Worm (Caenorhabditis elegans) whole organism, L1 larva: ENCODE measurements around the gene clec-22.

ENCODE experiments used
- F16B12.6 ChIP-seq: fragments of 150-350 bp; optimal IDR thresholded peaks from 2 replicates; lab custom pipeline; 2014; ENCODE audit warnings: missing biosample characterization, missing genetic modification characterization
- alr-1 ChIP-seq: fragments of 200-800 bp; sonication (Bioruptor generic); optimal IDR thresholded peaks from 2 replicates; lab custom pipeline; 2018; ENCODE audit warnings: borderline replicate concordance, mild to moderate bottlenecking, missing genetic modification characterization, missing compliant biosample characterization
- ama-1 ChIP-seq: fragments of 150-350 bp; optimal IDR thresholded peaks from 2 replicates; lab custom pipeline; 2014
- ceh-88 ChIP-seq: fragments of 200-800 bp; sonication (Bioruptor generic); IDR thresholded peaks from 2 replicates; pipeline ENCODE4 v1.3.6; 2022; ENCODE audit warnings: missing genetic modification characterization, missing compliant biosample characterization
- ces-1 ChIP-seq: fragments of 150-350 bp; optimal IDR thresholded peaks from 2 replicates; lab custom pipeline; 2014; ENCODE audit warnings: missing biosample characterization, missing genetic modification reagents, missing genetic modification characterization
- efl-1 ChIP-seq, 4 experiments: fragments of 150-350 bp; optimal IDR thresholded peaks in 3 of 4; peaks in 1 of 4; 1 replicate in 1 of 4; 2 replicates in 3 of 4; lab custom pipeline; 2014; ENCODE audit warnings: missing biosample characterization in 2 of 4, missing genetic modification characterization in 2 of 4, missing genetic modification reagents in 2 of 4
- egl-13 ChIP-seq: sonication (generic microtip); optimal IDR thresholded peaks from 2 replicates; lab custom pipeline; 2016; ENCODE audit warnings: missing genotype, missing genetic modification reagents, missing genetic modification characterization, missing compliant biosample characterization
- egl-27 ChIP-seq, 2 experiments: fragments of 150-350 bp in 1 of 2; sonication (generic microtip); optimal IDR thresholded peaks; 3 replicates each; lab custom pipeline; 2017 to 2018; ENCODE audit warnings: missing biosample characterization in 2 of 2, missing genetic modification characterization in 2 of 2, missing genetic modification reagents in 2 of 2
- elt-2 ChIP-seq: sonication (generic microtip); optimal IDR thresholded peaks from 2 replicates; lab custom pipeline; 2016; ENCODE audit warnings: missing genetic modification characterization, mild to moderate bottlenecking, inconsistent platforms, missing compliant biosample characterization, missing genetic modification reagents
- ets-5 ChIP-seq: fragments of 200-800 bp; sonication (Bioruptor generic); IDR thresholded peaks from 2 replicates; pipeline ENCODE4 v1.3.6; 2022; ENCODE audit warnings: missing genetic modification characterization, missing compliant biosample characterization
- fkh-4 ChIP-seq: sonication (generic microtip); optimal IDR thresholded peaks from 2 replicates; lab custom pipeline; 2016; ENCODE audit warnings: missing compliant biosample characterization, missing genetic modification characterization, borderline replicate concordance
- hlh-4 ChIP-seq: sonication (generic microtip); optimal IDR thresholded peaks from 2 replicates; lab custom pipeline; 2016; ENCODE audit warnings: mild to moderate bottlenecking, missing genetic modification characterization, missing compliant biosample characterization
- hpl-2 ChIP-seq: fragments of 150-350 bp; optimal IDR thresholded peaks from 2 replicates; lab custom pipeline; 2014; ENCODE audit warnings: missing biosample characterization, missing genetic modification reagents, missing genetic modification characterization
- irx-1 ChIP-seq: sonication (generic microtip); optimal IDR thresholded peaks from 2 replicates; lab custom pipeline; 2016; ENCODE audit warnings: missing genetic modification characterization, missing compliant biosample characterization
- isw-1 ChIP-seq: fragments of 200-800 bp; sonication (Bioruptor generic); IDR thresholded peaks from 2 replicates; pipeline ENCODE4 v1.3.6; 2022; ENCODE audit warnings: missing genetic modification characterization, missing compliant biosample characterization
- jun-1 ChIP-seq: fragments of 150-350 bp; optimal IDR thresholded peaks from 2 replicates; lab custom pipeline; 2014; ENCODE audit warnings: missing biosample characterization, missing genetic modification reagents, missing genetic modification characterization
- lin-39 ChIP-seq: fragments of 150-350 bp; optimal IDR thresholded peaks from 2 replicates; lab custom pipeline; 2014; ENCODE audit warnings: missing biosample characterization, missing genetic modification reagents, missing genetic modification characterization
- mef-2 ChIP-seq: fragments of 150-350 bp; optimal IDR thresholded peaks from 2 replicates; lab custom pipeline; 2014; ENCODE audit warnings: missing biosample characterization, missing genetic modification characterization
- nhr-19 ChIP-seq: fragments of 200-800 bp; sonication (Bioruptor generic); conservative IDR thresholded peaks from 2 replicates; pipeline ENCODE4 v1.3.6; 2022; ENCODE audit warnings: missing genetic modification characterization, missing compliant biosample characterization
- nhr-20 ChIP-seq: sonication (generic microtip); optimal IDR thresholded peaks from 2 replicates; lab custom pipeline; 2016; ENCODE audit warnings: mild to moderate bottlenecking, missing genetic modification characterization, missing compliant biosample characterization
- nhr-28 ChIP-seq: fragments of 150-350 bp; optimal IDR thresholded peaks from 2 replicates; lab custom pipeline; 2014; ENCODE audit warnings: missing biosample characterization, missing genetic modification characterization
- nhr-71 ChIP-seq: sonication (generic microtip); optimal IDR thresholded peaks from 2 replicates; lab custom pipeline; 2016; ENCODE audit warnings: mild to moderate bottlenecking, missing genetic modification characterization, moderate library complexity, missing compliant biosample characterization
- nhr-77 ChIP-seq: fragments of 150-350 bp; optimal IDR thresholded peaks from 2 replicates; lab custom pipeline; 2014; ENCODE audit warnings: missing biosample characterization, missing genetic modification characterization
- nhr-85 ChIP-seq: sonication (generic microtip); peaks from one replicate; lab custom pipeline; 2016; ENCODE audit warnings: missing genetic modification characterization, inconsistent platforms, missing compliant biosample characterization
- nhr-90 ChIP-seq: sonication (generic microtip); optimal IDR thresholded peaks from 2 replicates; lab custom pipeline; 2016; ENCODE audit warnings: mild to moderate bottlenecking, missing genetic modification characterization, missing compliant biosample characterization; ENCODE audit not compliant: poor library complexity
- pag-3 ChIP-seq: sonication (generic microtip); optimal IDR thresholded peaks from 2 replicates; lab custom pipeline; 2017; ENCODE audit warnings: missing genetic modification characterization, mild to moderate bottlenecking, missing compliant biosample characterization, antibody characterized with exemption, borderline replicate concordance; ENCODE audit not compliant: insufficient read depth
- pqm-1 ChIP-seq: sonication (generic microtip); optimal IDR thresholded peaks from 3 replicates; lab custom pipeline; 2017; ENCODE audit warnings: missing biosample characterization, missing genetic modification characterization
- snpc-4 ChIP-seq: fragments of 150-350 bp; optimal IDR thresholded peaks from 2 replicates; lab custom pipeline; 2014; ENCODE audit warnings: missing biosample characterization, missing genetic modification characterization
- snu-23 ChIP-seq: sonication (generic microtip); optimal IDR thresholded peaks from 2 replicates; lab custom pipeline; 2016; ENCODE audit warnings: missing genetic modification characterization, missing compliant biosample characterization
- sox-4 ChIP-seq: sonication (generic microtip); optimal IDR thresholded peaks from 2 replicates; lab custom pipeline; 2016; ENCODE audit warnings: missing genetic modification characterization, missing compliant biosample characterization
- sptf-1 ChIP-seq: fragments of 150-350 bp; optimal IDR thresholded peaks from 2 replicates; lab custom pipeline; 2014; ENCODE audit warnings: missing biosample characterization, missing genetic modification characterization
- sup-37 ChIP-seq: fragments of 200-800 bp; sonication (Bioruptor generic); optimal IDR thresholded peaks from 2 replicates; lab custom pipeline; 2018; ENCODE audit warnings: mild to moderate bottlenecking, missing genetic modification characterization, missing compliant biosample characterization
- unc-86 ChIP-seq: sonication (generic microtip); optimal IDR thresholded peaks from 2 replicates; lab custom pipeline; 2016; ENCODE audit warnings: missing genetic modification characterization, missing compliant biosample characterization
- unc-98 ChIP-seq: fragments of 200-800 bp; sonication (Bioruptor generic); IDR thresholded peaks from 2 replicates; pipeline ENCODE4 v1.3.6; 2022; ENCODE audit warnings: missing genetic modification characterization, missing compliant biosample characterization
- xbp-1 ChIP-seq: sonication (generic microtip); optimal IDR thresholded peaks from 2 replicates; lab custom pipeline; 2016; ENCODE audit warnings: missing genetic modification characterization, missing compliant biosample characterization
- zip-4 ChIP-seq: fragments of 200-800 bp; sonication (Bioruptor generic); optimal IDR thresholded peaks from 2 replicates; lab custom pipeline; 2018; ENCODE audit warnings: mild to moderate bottlenecking, missing genetic modification characterization, moderate library complexity, missing compliant biosample characterization
- ztf-4 ChIP-seq: fragments of 150-350 bp; optimal IDR thresholded peaks from 2 replicates; lab custom pipeline; 2014; ENCODE audit warnings: missing biosample characterization, missing genetic modification characterization

clec-22 gene

DNA sequence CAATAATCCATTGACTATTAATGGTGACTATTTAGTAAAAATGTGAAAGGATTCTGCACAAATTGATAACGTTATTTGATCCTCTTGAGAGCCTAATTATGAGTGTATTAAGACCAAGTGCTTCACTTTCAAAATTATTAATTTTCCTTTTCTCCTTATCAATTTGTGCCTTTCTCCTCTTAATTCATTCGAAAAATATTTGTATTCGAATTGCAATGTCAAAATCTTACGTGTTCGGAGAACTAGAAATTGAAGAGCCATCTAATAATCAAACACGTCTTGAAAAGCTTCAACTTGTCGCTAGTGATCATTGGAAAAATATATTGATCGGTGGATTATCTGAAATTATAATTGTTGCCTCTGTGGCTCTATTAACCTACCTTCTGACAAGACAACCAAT lies 9.7 kb upstream of the clec-22 start, which contains the start of the genes clec-36 and clec-26:
clec-36 (minus strand) TSS at position 101 of the 400 bp plus-strand sequence.
clec-26 (plus strand) TSS at position 114 of the 400 bp plus-strand sequence.
- TF ChIP-seq mef-2 (tag; lab: Kevin White, UChicago): no peak
- no peak for TF ChIP-seq ama-1 (lab: Kevin White, UChicago)
- TF ChIP-seq nhr-90 (tag; lab: Kevin White, UChicago): no peak
- peak; percentile 44 for TF ChIP-seq elt-2 (tag; lab: Kevin White, UChicago)

DNA sequence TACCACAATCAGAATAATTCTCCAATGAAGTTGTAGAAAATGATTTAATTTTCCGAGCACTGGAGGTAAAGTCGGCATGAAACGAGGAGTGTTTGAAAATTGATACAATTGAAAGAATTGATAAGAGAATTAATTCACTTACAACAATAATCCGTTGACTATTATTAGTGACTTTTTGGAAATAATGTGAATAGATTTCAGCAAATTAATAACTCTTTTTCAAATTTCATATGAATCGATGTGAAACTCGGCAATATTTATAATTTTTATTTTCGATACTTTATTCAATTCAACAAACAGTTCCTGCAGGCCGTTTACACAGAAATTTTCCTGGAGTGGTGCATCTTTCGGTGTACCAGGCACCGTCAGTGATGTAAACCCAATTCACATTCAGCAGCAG lies 6.2 kb upstream of the clec-22 start, which contains the start of gene clec-37:
clec-37 (minus strand) TSS at position 101 of the 400 bp plus-strand sequence.
- TF ChIP-seq efl-1 (optimal IDR thresholded peaks at IDR 0.05; lab: Kevin White, UChicago): no peak
- TF ChIP-seq efl-1 (GFP tag; optimal IDR thresholded peaks at IDR 0.05 in 1 of 2; lab: Kevin White, UChicago): no peak
- no peak for TF ChIP-seq fkh-4
- no peak for TF ChIP-seq sptf-1
- TF ChIP-seq nhr-19: no peak
- TF ChIP-seq pag-3 (tag; lab: Kevin White, UChicago): no peak
- no peak for TF ChIP-seq pqm-1 (tag; lab: Kevin White, UChicago)
- no peak for TF ChIP-seq ces-1 (GFP tag; lab: Kevin White, UChicago)
- no peak for TF ChIP-seq sox-4 (tag; lab: Kevin White, UChicago)
- TF ChIP-seq ets-5: no peak
- TF ChIP-seq unc-86 (tag; lab: Kevin White, UChicago): no peak
- no peak for TF ChIP-seq F16B12.6 (tag; lab: Kevin White, UChicago)
- TF ChIP-seq nhr-85 (tag; lab: Kevin White, UChicago): no peak
- TF ChIP-seq, all 84 proteins: peak for 0

DNA sequence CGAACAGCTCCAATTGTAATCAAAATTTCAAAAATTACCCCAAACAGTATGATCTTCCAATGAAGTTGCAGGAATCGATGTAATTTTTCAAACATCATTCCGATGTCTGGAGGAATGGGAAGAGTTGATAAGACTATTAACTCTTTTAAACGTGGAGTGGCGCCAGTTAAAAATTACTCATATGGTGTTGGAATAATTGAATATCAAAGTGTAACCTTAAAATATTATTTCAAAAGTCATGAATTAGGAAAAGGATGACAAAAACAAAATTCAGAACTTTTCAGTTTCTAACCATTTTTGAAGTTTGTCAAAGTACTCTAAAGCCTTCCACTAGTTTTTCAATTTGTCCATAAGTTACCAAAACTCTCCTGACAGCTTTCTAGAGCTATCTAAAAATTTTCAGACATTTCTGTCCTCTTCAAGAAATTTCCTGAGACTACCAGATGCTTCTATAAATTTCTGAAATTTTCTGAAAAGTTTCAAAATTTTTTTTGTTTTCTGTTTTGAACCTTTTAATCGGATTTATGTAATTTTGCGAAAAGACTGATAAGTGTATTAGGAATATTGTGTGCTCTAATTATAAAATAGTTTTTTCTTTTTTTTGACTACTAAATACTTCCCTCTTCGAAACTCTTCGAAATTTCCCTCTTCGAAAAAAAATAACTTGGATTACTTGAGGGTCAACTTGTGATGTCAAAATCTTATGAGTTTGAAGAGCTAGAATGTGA lies 4.1 kb upstream of the clec-22 start, which contains the start of the genes clec-35 and clec-27:
clec-35 (minus strand) TSS at position 101 of the 728 bp plus-strand sequence.
clec-27 (plus strand) TSS at position 678 of the 728 bp plus-strand sequence.
- TF ChIP-seq ztf-4 (tag; lab: Kevin White, UChicago): no peak
- TF ChIP-seq xbp-1: no peak
- TF ChIP-seq irx-1 (tag; lab: Kevin White, UChicago): no peak
- no peak for TF ChIP-seq sup-37 (GFP tag; lab: Kevin White, UChicago)
- no peak for TF ChIP-seq egl-27 (tag; optimal IDR thresholded peaks at IDR 0.05; lab: Kevin White, UChicago)
- no peak for TF ChIP-seq alr-1 (tag; lab: Kevin White, UChicago)
- TF ChIP-seq fkh-4: no peak

DNA sequence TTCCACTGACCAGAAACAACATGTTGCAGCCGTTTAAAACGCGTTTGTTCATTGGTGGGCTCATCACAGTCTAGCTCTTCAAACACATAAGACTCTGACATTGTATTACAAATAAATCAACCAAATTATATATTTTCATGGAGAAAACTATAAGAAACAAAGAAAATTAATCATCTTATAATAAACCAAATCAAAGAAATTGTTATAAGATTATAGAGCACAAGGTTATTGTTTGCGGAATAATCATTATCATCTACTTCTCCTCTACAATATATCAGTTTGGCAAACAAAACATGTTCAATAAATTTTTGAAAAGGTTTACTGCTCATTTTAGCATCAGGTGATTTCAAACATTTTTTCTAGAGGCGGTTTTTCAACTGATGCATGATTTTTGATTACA lies 3.5 kb downstream of the clec-22 start, which contains the start of the genes clec-32 and clec-24:
clec-32 (minus strand) TSS at position 101 of the 400 bp plus-strand sequence.
clec-24 (plus strand) TSS at position 294 of the 400 bp plus-strand sequence.
- TF ChIP-seq ces-1 (GFP tag; lab: Kevin White, UChicago) (no peak), nhr-28 (tag; lab: Kevin White, UChicago) (no peak), ceh-88 (no peak)

DNA sequence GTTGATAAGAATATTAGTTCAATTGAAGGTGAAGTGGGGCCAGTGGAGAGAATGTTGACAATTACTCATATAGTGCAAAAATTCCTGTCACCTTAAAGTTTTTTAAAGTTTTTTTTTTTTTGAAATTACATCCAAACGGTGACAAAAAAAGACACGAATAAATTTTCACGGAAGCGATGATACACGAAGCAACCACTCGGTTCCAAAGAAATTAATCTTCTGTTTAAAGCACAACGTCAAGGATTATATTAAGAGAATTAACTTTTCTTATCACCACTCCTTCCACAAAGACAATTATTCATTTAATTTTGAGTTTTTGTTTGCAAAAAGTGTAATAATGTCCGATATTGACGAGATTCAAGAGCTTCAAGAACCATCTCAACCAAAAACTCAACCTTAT lies 7.2 kb downstream of the clec-22 start, which contains the start of gene clec-28:
clec-28 (plus strand) TSS at position 301 of the 400 bp plus-strand sequence.
- no peak for TF ChIP-seq pqm-1 (tag; lab: Kevin White, UChicago)
- no peak for TF ChIP-seq hlh-4 (tag; lab: Kevin White, UChicago)
- no peak for TF ChIP-seq unc-86 (tag; lab: Kevin White, UChicago)

DNA sequence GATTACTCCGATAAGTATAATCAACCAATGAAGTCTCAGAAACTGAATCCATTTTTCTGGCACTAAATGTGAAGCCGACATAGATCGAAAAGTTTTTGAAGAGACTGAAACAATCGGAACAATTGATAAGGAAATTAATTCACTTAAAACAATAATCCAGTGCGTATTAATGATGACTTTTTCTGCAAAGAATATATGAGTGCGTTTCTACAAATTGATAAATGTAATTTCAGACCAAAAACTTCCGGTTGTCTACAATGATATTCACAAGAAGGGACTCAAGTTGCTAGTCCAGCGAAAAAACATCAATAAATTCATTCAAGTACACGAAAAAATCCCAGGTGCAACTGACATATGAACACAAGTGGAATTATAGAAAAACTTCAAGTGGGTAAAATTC lies 11.5 kb downstream of the clec-22 start, which contains the start of gene clec-33:
clec-33 (minus strand) TSS at position 101 of the 400 bp plus-strand sequence.
- TF ChIP-seq zip-4 (GFP tag; lab: Kevin White, UChicago) (no peak), lin-39 (tag; lab: Kevin White, UChicago) (no peak), hpl-2 (GFP tag; lab: Kevin White, UChicago) (no peak), jun-1 (no peak), unc-98 (no peak), nhr-77 (tag; lab: Kevin White, UChicago) (no peak), snpc-4 (tag; lab: Kevin White, UChicago) (no peak), snu-23 (no peak), isw-1 (no peak), nhr-71 (tag; lab: Kevin White, UChicago) (no peak), nhr-20 (tag; lab: Kevin White, UChicago) (no peak), egl-13 (tag; lab: Kevin White, UChicago) (no peak)
